Worm (Caenorhabditis elegans) whole organism, early embryonic: ENCODE measurements around the gene egl-38.

ENCODE experiments used
- F13C5.2 ChIP-seq: sonication (generic microtip); optimal IDR thresholded peaks from 2 replicates; lab custom pipeline; 2017; ENCODE audit warnings: mild to moderate bottlenecking, missing genetic modification characterization, inconsistent platforms, missing compliant biosample characterization
- ama-1 ChIP-seq: fragments of 150-350 bp; optimal IDR thresholded peaks from 2 replicates; lab custom pipeline; 2014
- ceh-36 ChIP-seq: sonication (generic microtip); optimal IDR thresholded peaks from 2 replicates; lab custom pipeline; 2016; ENCODE audit warnings: missing genetic modification characterization, inconsistent platforms, missing compliant biosample characterization
- flt-1 ChIP-seq: fragments of 200-800 bp; sonication (Bioruptor generic); IDR thresholded peaks from 2 replicates; pipeline ENCODE4 v1.3.6; 2022; ENCODE audit warnings: missing genetic modification characterization, missing compliant biosample characterization
- hmbx-1 ChIP-seq: sonication (generic microtip); optimal IDR thresholded peaks from 2 replicates; lab custom pipeline; 2016; ENCODE audit warnings: mild to moderate bottlenecking, missing genetic modification characterization, missing compliant biosample characterization
- tbx-37 ChIP-seq: fragments of 200-800 bp; sonication (Bioruptor generic); conservative IDR thresholded peaks from 2 replicates; pipeline ENCODE4 v1.3.6; 2022; ENCODE audit warnings: missing genetic modification reagents, missing genetic modification characterization, missing compliant biosample characterization

ce11 chrIV:10059175-10059574 is 51.1 kb downstream of the egl-38 start:
- TF ChIP-seq tbx-37 (GFP tag; lab: Robert Waterston, UW) (no peak), F13C5.2 (tag; lab: Kevin White, UChicago) (no peak), ama-1 (no peak), hmbx-1 (tag; lab: Kevin White, UChicago) (no peak), ceh-36 (tag; lab: Kevin White, UChicago) (no peak), flt-1 (no peak)
